Fruit fly (Drosophila melanogaster) S2 (cell line): Measurements from ENCODE around the gene CG12438.

Experiments used
- CG8478 ChIP-seq: fragments of >200 bp; optimal IDR thresholded peaks from 2 replicates; lab custom pipeline; 2018
- CTCF ChIP-seq, 2 experiments: fragments of >200 bp; optimal IDR thresholded peaks; 2 replicates each; lab custom pipeline; 2018

DNA sequence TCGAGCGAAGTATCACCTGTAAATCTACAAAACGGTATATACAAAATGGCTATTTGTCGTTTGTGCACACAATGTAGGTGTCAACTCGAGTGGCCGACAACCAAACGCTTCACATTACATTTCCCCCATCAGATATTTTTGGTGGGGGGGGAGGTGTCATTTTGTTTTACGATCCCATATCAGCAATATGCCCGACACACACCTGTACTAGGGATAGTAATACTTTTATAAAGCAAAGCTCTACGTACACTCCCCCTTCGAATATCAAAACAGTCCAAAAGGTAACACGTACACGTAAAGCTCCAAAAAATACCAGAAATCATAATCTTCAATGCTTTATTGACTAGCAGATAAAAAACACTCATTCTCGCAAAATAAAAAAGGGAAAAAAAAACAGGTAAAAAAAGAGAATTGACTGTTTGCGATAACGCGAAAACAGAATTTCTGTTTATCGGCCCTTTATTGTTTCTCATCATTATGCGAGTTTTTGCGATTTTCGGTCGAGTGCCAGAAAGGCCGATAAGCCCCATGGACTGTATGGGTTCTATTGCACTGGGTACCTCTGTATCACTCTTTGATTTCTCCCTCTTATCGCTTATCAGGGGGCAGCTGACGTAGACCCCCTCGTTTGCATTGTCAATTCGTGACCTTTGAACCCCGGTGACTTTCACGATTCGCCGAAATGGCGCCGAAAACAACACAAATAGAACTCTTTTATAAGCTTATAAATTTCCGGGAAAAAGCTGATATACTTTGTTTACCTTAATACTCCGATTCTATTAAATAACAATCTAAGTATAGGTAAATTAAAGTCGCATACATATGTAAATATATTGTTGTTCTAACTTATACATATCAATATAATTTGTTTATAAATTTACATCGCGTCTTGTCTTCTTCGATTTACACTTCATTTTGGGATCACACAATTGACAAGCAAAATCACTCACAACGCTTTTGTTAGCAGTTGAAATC lies 47.1 kb upstream of the CG12438 start, which contains the start of gene CatB:
- no peak for TF ChIP-seq CTCF (optimal IDR thresholded peaks at IDR 0.05; lab: Kevin White, UChicago)
- no peak for TF ChIP-seq CG8478
